Fruit fly (Drosophila melanogaster): ENCODE results near the gene nAChRbeta2.

dm6 chr3R:24563039-24563825 is 48.3 kb upstream of the nAChRbeta2 start:
- TF ChIP-seq CG8478 (optimal IDR thresholded peaks at IDR 0.05): no peak
- no peak for TF ChIP-seq psq (optimal IDR thresholded peaks at IDR 0.05)
- TF ChIP-seq pan (optimal IDR thresholded peaks at IDR 0.05): no peak
- no peak for TF ChIP-seq usp (GFP tag; optimal IDR thresholded peaks at IDR 0.05)
- TF ChIP-seq EcR (GFP tag; optimal IDR thresholded peaks at IDR 0.05): no peak

Measured in whole organism.